Worm (Caenorhabditis elegans) whole organism, midembryonic: ENCODE results near the gene F10D2.16.

Experiments
- T22C8.4 ChIP-seq: fragments of 200-800 bp; sonication (Bioruptor generic); IDR thresholded peaks from 2 replicates; pipeline ENCODE4 v1.3.6; 2022; ENCODE audit warnings: missing genetic modification characterization, missing compliant biosample characterization
- cog-1 ChIP-seq: sonication (generic microtip); optimal IDR thresholded peaks from 2 replicates; lab custom pipeline; 2016; ENCODE audit warnings: missing genetic modification characterization, missing compliant biosample characterization
- flt-1 ChIP-seq: fragments of 200-800 bp; sonication (Bioruptor generic); IDR thresholded peaks from 2 replicates; pipeline ENCODE4 v1.3.6; 2022; ENCODE audit warnings: missing genetic modification characterization, missing compliant biosample characterization
- klf-2 ChIP-seq: fragments of 200-800 bp; sonication (Bioruptor generic); conservative IDR thresholded peaks from 2 replicates; pipeline ENCODE4 v1.3.6; 2022; ENCODE audit warnings: missing genetic modification reagents, missing genetic modification characterization, missing compliant biosample characterization
- med-1 ChIP-seq: sonication (generic microtip); optimal IDR thresholded peaks from 2 replicates; lab custom pipeline; 2017; ENCODE audit warnings: missing genetic modification characterization, mild to moderate bottlenecking, missing compliant biosample characterization, antibody characterized with exemption, missing genetic modification reagents; ENCODE audit not compliant: insufficient read depth
- ref-1 ChIP-seq: fragments of 200-800 bp; sonication (Bioruptor generic); conservative IDR thresholded peaks from 2 replicates; pipeline ENCODE4 v1.3.6; 2022; ENCODE audit warnings: missing genetic modification reagents, missing genetic modification characterization, missing compliant biosample characterization
- tab-1 ChIP-seq: fragments of 200-800 bp; sonication (Bioruptor generic); IDR thresholded peaks from 2 replicates; pipeline ENCODE4 v1.3.6; 2022; ENCODE audit warnings: missing genetic modification characterization, missing compliant biosample characterization
- ztf-23 ChIP-seq: fragments of 200-800 bp; sonication (Bioruptor generic); IDR thresholded peaks from 2 replicates; pipeline ENCODE4 v1.3.6; 2022; ENCODE audit warnings: missing genetic modification reagents, missing genetic modification characterization, missing compliant biosample characterization
- ztf-29 ChIP-seq: fragments of 200-800 bp; sonication (Bioruptor generic); IDR thresholded peaks from 2 replicates; pipeline ENCODE4 v1.3.6; 2022; ENCODE audit warnings: missing genetic modification reagents, missing genetic modification characterization, missing compliant biosample characterization

The F10D2.16 gene

DNA sequence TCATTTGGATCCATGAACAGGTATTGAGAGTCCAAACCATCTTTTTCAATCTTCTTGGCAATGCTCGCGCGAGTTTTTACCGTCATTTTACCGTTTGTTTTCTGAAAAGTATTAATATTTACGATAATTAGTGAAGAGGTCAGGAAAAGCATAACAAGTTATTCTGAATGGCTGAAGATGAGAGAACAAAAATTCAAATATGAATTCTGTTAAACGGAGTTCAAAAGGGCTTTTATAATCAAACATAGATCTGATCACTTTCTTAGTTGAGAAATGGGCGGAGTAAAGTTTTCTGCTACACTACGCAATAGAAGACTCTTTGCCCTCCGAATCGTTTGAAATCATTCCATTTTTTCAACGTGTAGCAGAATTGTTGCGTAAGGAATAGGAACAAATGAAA, 19.0 kb downstream of the F10D2.16 start, which contains the start of gene fat-7:
TSS of gene fat-7 (minus strand) at position 101 of the 400 bp plus-strand sequence.
- no peak for TF ChIP-seq klf-2
- TF ChIP-seq flt-1 (GFP tag; lab: Robert Waterston, UW) = no peak
- TF ChIP-seq ref-1 (GFP tag; lab: Robert Waterston, UW) = no peak
- no peak for TF ChIP-seq ztf-29 (GFP tag; lab: Robert Waterston, UW)
- no peak for TF ChIP-seq T22C8.4 (GFP tag; lab: Robert Waterston, UW)
- no peak for TF ChIP-seq cog-1 (tag; lab: Kevin White, UChicago)
- TF ChIP-seq tab-1 (GFP tag; lab: Robert Waterston, UW) = no peak
- TF ChIP-seq ztf-23 (GFP tag; lab: Robert Waterston, UW) = no peak
- no peak for TF ChIP-seq med-1

DNA sequence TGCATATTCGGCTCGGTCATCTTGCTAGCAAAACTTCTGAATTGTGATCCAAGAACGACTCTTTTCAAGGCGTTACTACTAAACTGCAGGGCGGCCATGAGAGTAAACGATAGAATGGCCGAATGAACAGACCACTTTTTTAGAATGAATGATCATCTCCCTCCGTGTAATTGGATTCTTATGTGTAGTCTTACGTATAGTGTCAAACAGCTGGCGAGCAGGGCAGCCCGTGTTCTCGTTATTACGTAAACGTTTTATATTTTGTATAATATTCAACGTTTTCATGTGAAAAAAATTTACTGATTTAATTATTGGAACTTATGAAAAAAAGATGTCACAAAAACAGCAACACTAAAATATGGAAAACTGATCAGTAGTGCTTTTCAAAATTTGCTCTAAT, 22.0 kb downstream of the F10D2.16 start, which contains the start of gene F10D2.10:
TSS of gene F10D2.10 (minus strand) at position 101 of the 400 bp plus-strand sequence.
- no peak for TF ChIP-seq ref-1 (GFP tag; lab: Robert Waterston, UW)
- no peak for TF ChIP-seq ztf-29 (GFP tag; lab: Robert Waterston, UW)
- no peak for TF ChIP-seq med-1
- TF ChIP-seq klf-2 = no peak
- TF ChIP-seq ztf-23 (GFP tag; lab: Robert Waterston, UW) = no peak
- TF ChIP-seq cog-1 (tag; lab: Kevin White, UChicago) = no peak
- TF ChIP-seq tab-1 (GFP tag; lab: Robert Waterston, UW) = no peak

DNA sequence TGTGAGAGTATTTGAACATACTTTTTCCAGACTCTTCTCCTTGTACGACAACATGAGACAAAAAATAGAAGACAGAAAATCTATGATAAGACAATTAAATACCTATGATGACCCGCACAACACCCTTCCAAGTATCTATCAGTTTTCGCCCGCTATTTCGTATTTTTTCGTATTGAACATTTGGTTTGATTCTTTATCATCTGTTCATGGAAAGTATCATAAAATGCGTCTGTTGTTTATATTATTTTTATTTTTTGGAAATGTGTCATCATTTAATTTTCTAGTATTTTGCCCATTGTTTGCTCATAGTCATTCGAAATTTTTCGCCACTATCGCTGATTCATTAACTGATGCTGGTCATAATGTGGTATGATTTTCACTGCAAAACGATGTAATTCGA, 23.0 kb downstream of the F10D2.16 start, which contains the start of gene ugt-39:
TSS of gene ugt-39 (plus strand) at position 54 of the 400 bp plus-strand sequence.
- TF ChIP-seq tab-1 (GFP tag; lab: Robert Waterston, UW) (no peak), ztf-29 (GFP tag; lab: Robert Waterston, UW) (no peak), ref-1 (GFP tag; lab: Robert Waterston, UW) (no peak), T22C8.4 (GFP tag; lab: Robert Waterston, UW) (no peak), flt-1 (GFP tag; lab: Robert Waterston, UW) (no peak), klf-2 (no peak), cog-1 (tag; lab: Kevin White, UChicago) (no peak), ztf-23 (GFP tag; lab: Robert Waterston, UW) (no peak), med-1 (no peak)

DNA sequence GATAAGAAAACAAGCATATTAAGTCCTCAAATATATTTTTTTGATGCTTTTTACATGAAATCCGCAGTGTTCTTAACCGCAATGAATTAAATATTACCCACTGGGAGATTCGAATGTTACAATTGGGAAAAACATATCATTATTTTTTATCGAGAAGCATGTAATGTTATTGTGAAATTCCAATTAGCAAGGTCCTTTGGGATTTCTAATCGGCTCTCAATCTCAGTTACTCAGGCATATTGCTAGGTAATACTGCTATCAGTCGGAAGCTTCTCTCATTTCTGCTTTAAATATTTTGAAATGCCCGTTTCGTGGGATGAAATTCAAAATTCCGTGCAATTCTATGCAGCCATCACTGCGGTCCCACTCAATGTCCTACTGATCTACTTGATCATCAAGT, 25.3 kb downstream of the F10D2.16 start, which contains the start of gene str-204:
TSS of gene str-204 (plus strand) at position 301 of the 400 bp plus-strand sequence.
- TF ChIP-seq flt-1 (GFP tag; lab: Robert Waterston, UW) (no peak), klf-2 (no peak), cog-1 (tag; lab: Kevin White, UChicago) (no peak), med-1 (no peak), ref-1 (GFP tag; lab: Robert Waterston, UW) (no peak), tab-1 (GFP tag; lab: Robert Waterston, UW) (no peak), ztf-29 (GFP tag; lab: Robert Waterston, UW) (no peak), ztf-23 (GFP tag; lab: Robert Waterston, UW) (no peak), T22C8.4 (GFP tag; lab: Robert Waterston, UW) (no peak)

DNA sequence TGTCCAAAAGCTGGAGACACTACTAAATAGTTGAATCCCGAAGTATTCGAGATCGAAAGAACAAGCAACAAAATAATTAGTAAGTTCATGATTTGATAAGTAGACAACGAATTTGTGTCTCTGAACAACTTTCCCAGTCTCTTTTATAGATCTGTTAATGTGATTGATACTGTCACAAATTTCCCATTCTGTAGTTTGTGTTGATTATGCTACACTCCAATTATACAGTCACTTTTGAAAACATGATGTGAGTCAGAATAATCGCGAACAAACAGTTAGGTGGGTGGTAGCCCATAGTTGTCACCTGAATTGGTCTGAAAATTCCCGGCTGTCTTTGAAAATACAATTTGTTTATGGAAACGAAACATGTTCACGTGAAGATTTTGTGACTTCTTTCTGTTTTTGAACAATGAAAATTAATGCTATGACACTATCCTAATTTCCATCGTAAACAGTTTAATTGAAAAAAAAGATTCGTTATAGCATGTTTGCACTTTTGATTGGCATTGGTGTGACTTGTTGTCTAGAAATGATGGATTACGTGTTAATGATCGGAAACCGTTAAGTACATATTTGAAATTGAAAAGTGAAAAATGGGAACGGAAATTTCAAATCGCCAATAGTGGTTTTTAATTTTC, 29.5 kb downstream of the F10D2.16 start, which contains the start of gene ugt-41:
TSS of gene ugt-41 (minus strand) at position 119 of the 638 bp plus-strand sequence.
- TF ChIP-seq med-1 (no peak), klf-2 (no peak), T22C8.4 (GFP tag; lab: Robert Waterston, UW) (no peak), ztf-29 (GFP tag; lab: Robert Waterston, UW) (no peak), cog-1 (tag; lab: Kevin White, UChicago) (no peak), ref-1 (GFP tag; lab: Robert Waterston, UW) (no peak), tab-1 (GFP tag; lab: Robert Waterston, UW) (no peak), ztf-23 (GFP tag; lab: Robert Waterston, UW) (no peak), flt-1 (GFP tag; lab: Robert Waterston, UW) (no peak)

DNA sequence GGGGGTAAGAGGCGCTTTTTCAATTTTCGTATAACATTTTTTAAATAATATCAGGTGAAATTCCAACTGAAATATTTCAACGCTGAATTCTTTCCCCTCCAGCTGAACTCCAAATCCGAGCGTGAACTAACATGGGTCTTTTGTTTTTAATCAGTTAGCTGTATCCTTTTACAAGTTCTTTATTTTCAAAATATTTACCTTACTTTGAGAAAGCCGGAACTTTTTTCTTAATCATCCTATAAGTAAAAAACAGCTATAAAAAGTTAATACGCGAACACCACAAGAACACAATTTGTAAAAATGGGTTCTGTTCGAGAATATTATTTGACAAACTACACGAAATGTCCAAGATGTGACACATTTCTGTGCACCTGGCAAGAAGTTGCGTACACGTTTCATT, 30.1 kb downstream of the F10D2.16 start, which contains the start of gene srh-83:
TSS of gene srh-83 (plus strand) at position 301 of the 400 bp plus-strand sequence.
- no peak for TF ChIP-seq klf-2
- TF ChIP-seq flt-1 (GFP tag; lab: Robert Waterston, UW) = no peak
- no peak for TF ChIP-seq T22C8.4 (GFP tag; lab: Robert Waterston, UW)
- TF ChIP-seq cog-1 (tag; lab: Kevin White, UChicago) = no peak

DNA sequence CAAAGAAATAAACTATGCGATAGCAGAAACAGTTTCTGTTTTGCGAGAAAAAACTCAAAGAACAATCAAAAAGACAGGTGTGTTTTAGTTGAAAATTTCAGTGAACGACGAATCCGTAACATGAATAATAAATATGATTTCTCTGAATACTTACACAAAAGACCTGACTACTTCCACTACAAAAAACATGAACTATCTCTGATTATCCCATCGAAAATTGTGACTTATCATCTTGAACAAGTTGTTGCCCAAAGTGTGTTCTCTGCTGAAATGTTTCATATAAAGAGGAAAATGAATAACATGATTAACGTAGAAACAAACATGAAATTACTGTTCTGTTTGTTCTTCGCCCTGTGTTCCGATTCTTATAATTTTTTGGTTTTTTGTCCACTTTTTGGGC, 32.6 kb downstream of the F10D2.16 start, which contains the start of gene ugt-36:
TSS of gene ugt-36 (plus strand) at position 301 of the 400 bp plus-strand sequence.
- TF ChIP-seq med-1 (no peak), tab-1 (GFP tag; lab: Robert Waterston, UW) (no peak), flt-1 (GFP tag; lab: Robert Waterston, UW) (no peak), klf-2 (no peak), T22C8.4 (GFP tag; lab: Robert Waterston, UW) (no peak), ref-1 (GFP tag; lab: Robert Waterston, UW) (no peak), cog-1 (tag; lab: Kevin White, UChicago) (no peak), ztf-23 (GFP tag; lab: Robert Waterston, UW) (no peak), ztf-29 (GFP tag; lab: Robert Waterston, UW) (no peak)

DNA sequence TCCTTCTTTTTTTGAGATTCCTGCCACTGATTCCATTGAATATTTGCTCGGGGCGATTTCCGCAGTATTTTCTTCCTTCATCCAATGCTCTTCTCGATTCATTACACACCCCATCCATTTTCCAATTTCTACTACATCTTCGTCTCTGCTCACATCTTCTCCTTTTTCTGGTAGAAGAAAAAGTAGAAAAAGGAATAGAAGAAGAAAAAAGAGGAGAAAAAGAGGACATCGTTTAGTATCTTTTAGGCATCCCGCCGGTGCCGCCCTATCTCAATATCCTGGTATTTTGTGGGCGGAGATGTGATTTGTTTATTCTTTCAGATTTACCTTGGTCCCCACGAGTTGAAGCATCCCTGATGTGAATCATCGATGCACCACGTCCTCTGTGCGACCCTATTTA, 41.1 kb downstream of the F10D2.16 start, which contains the start of gene lgc-39:
TSS of gene lgc-39 (plus strand) at position 301 of the 400 bp plus-strand sequence.
- TF ChIP-seq flt-1 (GFP tag; lab: Robert Waterston, UW) = no peak
- TF ChIP-seq tab-1 (GFP tag; lab: Robert Waterston, UW) = no peak
- TF ChIP-seq klf-2 = no peak
- no peak for TF ChIP-seq ztf-29 (GFP tag; lab: Robert Waterston, UW)
- no peak for TF ChIP-seq T22C8.4 (GFP tag; lab: Robert Waterston, UW)

DNA sequence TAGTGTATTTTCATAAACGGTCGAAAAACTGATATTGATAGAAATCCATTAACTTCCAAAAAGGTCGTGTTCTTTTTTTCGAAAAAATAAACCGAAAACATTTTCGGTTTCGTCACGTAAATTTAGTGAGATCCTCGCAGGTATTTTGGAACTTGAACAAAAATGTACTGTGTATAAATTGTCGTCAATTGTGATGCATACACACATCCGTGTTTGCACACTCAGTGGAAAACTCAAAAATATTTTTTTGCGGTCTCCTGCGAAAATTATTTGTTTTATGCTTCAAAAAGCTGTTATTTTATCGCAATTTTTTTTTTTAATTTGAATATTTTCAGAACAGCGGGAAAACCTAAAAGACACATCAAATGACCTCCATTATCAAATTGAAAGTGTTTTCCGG, 44.8 kb downstream of the F10D2.16 start, which contains the start of gene cpsf-2:
TSS of gene cpsf-2 (plus strand) at position 330 of the 400 bp plus-strand sequence.
- TF ChIP-seq cog-1 (tag; lab: Kevin White, UChicago) (no peak), T22C8.4 (GFP tag; lab: Robert Waterston, UW) (no peak), flt-1 (GFP tag; lab: Robert Waterston, UW) (no peak), klf-2 (no peak), ref-1 (GFP tag; lab: Robert Waterston, UW) (no peak), med-1 (no peak), ztf-23 (GFP tag; lab: Robert Waterston, UW) (no peak), ztf-29 (GFP tag; lab: Robert Waterston, UW) (no peak), tab-1 (GFP tag; lab: Robert Waterston, UW) (no peak)
